Worm (Caenorhabditis elegans): ENCODE results near the gene T07A5.1.

Gene T07A5.1

DNA sequence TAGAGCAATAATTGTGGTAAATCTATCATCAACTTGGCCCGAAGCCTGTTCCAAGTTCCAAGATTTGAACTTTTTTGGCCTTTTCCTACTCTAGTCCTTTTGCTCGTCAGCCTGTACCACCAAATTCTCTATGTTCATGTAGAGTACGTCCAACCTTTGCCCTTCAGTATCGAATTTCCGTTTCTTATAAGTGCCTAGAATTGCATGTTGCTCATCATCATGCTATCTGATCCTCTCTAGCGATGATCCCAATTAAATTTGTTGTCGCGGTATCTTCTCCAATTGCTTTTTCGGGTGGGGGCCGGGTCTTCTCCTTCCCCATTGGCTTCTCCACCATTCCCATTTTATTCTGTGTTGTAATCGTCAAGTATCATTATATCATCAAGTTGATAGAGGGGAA, 12.1 kb downstream of the T07A5.1 start:
- no peak for TF ChIP-seq ceh-32 (tag; optimal IDR thresholded peaks at IDR 0.05; ENCODE audit: poor library complexity)
- TF ChIP-seq lin-38 (GFP tag; IDR thresholded peaks at IDR 0.05) = no peak
- TF ChIP-seq F10B5.3 (tag; optimal IDR thresholded peaks at IDR 0.05) = no peak
- TF ChIP-seq cey-2 (tag; optimal IDR thresholded peaks at IDR 0.05; ENCODE audit: borderline replicate concordance, insufficient read depth) = no peak
- peak in 1 of 2 experiments; percentile 94 for TF ChIP-seq unc-62 (GFP tag; optimal IDR thresholded peaks at IDR 0.05 in 1 of 2)
- no peak for TF ChIP-seq unc-62 (tag; optimal IDR thresholded peaks at IDR 0.05)
- TF ChIP-seq nhr-237 (tag; optimal IDR thresholded peaks at IDR 0.05) = no peak

DNA sequence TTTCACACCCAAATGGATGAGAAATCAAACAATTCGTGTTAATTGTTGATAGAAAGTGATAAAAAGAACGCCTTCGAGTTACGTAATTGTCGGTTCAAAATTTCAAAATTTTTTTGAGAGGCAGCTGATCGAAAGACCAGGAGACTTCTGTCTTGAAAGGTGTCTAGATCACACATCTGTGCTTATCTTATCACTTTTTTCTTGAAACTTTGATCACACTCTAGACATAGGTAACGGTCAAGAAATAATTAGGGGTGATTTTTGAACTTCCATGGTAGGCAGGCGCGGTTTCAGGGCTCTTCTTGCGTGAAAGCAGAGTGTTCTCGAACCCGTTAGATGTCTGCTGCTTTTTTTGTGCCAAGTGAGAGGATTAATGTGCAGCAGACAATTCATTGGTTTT, 12.6 kb downstream of the T07A5.1 start:
- TF ChIP-seq spr-3 (GFP tag; optimal IDR thresholded peaks at IDR 0.05) (no peak), dmd-6 (GFP tag; IDR thresholded peaks at IDR 0.05) (peak; percentile 35), hlh-30 (tag; optimal IDR thresholded peaks at IDR 0.05; ENCODE audit: insufficient read depth) (peak; percentile 25), zag-1 (tag; optimal IDR thresholded peaks at IDR 0.05) (no peak), lim-7 (GFP tag; IDR thresholded peaks at IDR 0.05) (0 out of 2 replicates have a peak, but pooled peaks have one; percentile 42)

DNA sequence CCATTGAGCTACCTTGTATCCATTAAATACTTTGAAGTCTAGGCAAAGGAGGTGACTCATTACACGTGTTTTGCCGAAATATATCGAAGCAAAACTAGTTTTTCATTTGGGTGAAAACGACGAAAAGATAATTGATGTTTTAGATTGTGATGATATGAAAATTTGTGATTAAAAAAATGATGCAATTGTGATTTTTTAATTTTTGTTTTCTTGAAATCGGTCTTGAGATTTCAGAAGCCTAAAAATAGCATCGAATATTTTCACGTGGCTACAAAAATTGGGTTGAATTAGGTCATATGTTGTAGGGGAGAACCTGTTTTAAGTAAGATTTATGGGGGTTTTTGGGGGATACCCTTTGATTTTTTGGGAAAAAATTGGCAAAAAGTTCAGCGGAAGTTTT, 15.5 kb downstream of the T07A5.1 start:
- TF ChIP-seq ceh-62 (tag; optimal IDR thresholded peaks at IDR 0.05) (no peak), snpc-4 (tag; optimal IDR thresholded peaks at IDR 0.05) (no peak), tra-1 (GFP tag; IDR thresholded peaks at IDR 0.05) (no peak), aha-1 (tag) (peak; percentile 74), fkh-10 (GFP tag; optimal IDR thresholded peaks at IDR 0.05) (no peak), duxl-1 (tag; optimal IDR thresholded peaks at IDR 0.05; ENCODE audit: poor library complexity) (no peak), ceh-32 (tag; optimal IDR thresholded peaks at IDR 0.05; ENCODE audit: poor library complexity) (no peak), lin-29 (GFP tag; IDR thresholded peaks at IDR 0.05) (no peak), snpc-1.2 (GFP tag; IDR thresholded peaks at IDR 0.05) (no peak), lin-15B (tag; optimal IDR thresholded peaks at IDR 0.05) (no peak), mdl-1 (tag; optimal IDR thresholded peaks at IDR 0.05) (peak in 1 of 2 experiments; percentile 62), egl-43 (GFP tag; IDR thresholded peaks at IDR 0.05) (no peak), F10B5.3 (tag; optimal IDR thresholded peaks at IDR 0.05) (no peak), ces-1 (GFP tag; optimal IDR thresholded peaks at IDR 0.05) (no peak), lsy-2 (tag; optimal IDR thresholded peaks at IDR 0.05) (peak in 1 of 2 experiments; percentile 20), hlh-30 (tag; optimal IDR thresholded peaks at IDR 0.05; ENCODE audit: insufficient read depth) (peak; percentile 52), nhr-6 (tag; optimal IDR thresholded peaks at IDR 0.05) (no peak), nhr-28 (tag; optimal IDR thresholded peaks at IDR 0.05) (peak; percentile 46), Y75B8A.6 (GFP tag; IDR thresholded peaks at IDR 0.05) (no peak), hlh-11 (tag; optimal IDR thresholded peaks at IDR 0.05) (peak; percentile 6), zip-2 (tag; optimal IDR thresholded peaks at IDR 0.05) (no peak), mxl-3 (GFP tag; optimal IDR thresholded peaks at IDR 0.05) (peak; percentile 26), lim-7 (GFP tag; IDR thresholded peaks at IDR 0.05) (no peak), lin-39 (tag; optimal IDR thresholded peaks at IDR 0.05) (no peak)

DNA sequence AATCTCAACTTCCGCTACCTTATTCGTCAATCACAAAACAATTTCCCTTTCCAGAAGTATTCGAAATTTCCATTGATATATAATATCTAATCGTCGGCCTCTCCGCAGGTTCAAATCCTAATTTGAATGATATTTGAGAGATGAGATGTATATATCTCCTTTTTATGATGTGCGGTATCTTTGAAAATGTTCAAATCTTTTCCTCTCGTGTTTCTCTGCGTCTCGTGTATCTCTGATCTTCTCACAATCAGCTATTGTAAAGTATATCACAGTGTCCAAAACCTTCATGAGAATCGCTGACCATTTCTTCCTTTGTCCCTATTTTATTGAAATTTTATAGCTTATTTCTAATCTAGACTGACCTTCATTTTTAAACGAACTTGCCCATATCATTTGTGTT, 16.2 kb downstream of the T07A5.1 start:
- TF ChIP-seq ztf-11 (tag; optimal IDR thresholded peaks at IDR 0.05) (no peak), dpl-1 (GFP tag; optimal IDR thresholded peaks at IDR 0.05) (no peak), unc-62 (GFP tag; optimal IDR thresholded peaks at IDR 0.05 in 1 of 2) (peak in 1 of 2 experiments; percentile 75), unc-62 (tag; optimal IDR thresholded peaks at IDR 0.05) (no peak), F26F4.8 (GFP tag; conservative IDR thresholded peaks at IDR 0.05) (no peak), mdl-1 (tag; optimal IDR thresholded peaks at IDR 0.05) (peak in 1 of 2 experiments; percentile 9), ceh-44 (GFP tag; IDR thresholded peaks at IDR 0.05) (no peak)
